Fruit fly (Drosophila melanogaster): ENCODE data around the gene CG16704.

Gene CG16704

dm6 chr2L:3657349-3658142, 34.8 kb downstream of the CG16704 start (continued):
- TF ChIP-seq CG1024 (GFP tag; IDR thresholded peaks at IDR 0.05) (peak; percentile 62), lbe (GFP tag; optimal IDR thresholded peaks at IDR 0.05) (peak; percentile 34), CG8359 (GFP tag; optimal IDR thresholded peaks at IDR 0.05; ENCODE audit: borderline replicate concordance) (no peak), repo (GFP tag; optimal IDR thresholded peaks at IDR 0.05) (peak; percentile 15), CG6689 (GFP tag; IDR thresholded peaks at IDR 0.05) (no peak), fru (optimal IDR thresholded peaks at IDR 0.05) (no peak), abd-A (tag; optimal IDR thresholded peaks at IDR 0.05) (peak; percentile 72), Mrtf (GFP tag; IDR thresholded peaks at IDR 0.05) (no peak), Antp (GFP tag; optimal IDR thresholded peaks at IDR 0.05) (peak; percentile 58), maf-S (GFP tag; optimal IDR thresholded peaks at IDR 0.05) (no peak), CG13123 (GFP tag; optimal IDR thresholded peaks at IDR 0.05) (no peak), Atf-2 (GFP tag; optimal IDR thresholded peaks at IDR 0.05) (no peak), NfI (GFP tag; optimal IDR thresholded peaks at IDR 0.05) (peak; percentile 59), CG17385 (GFP tag; optimal IDR thresholded peaks at IDR 0.05) (peak; percentile 24), grn (GFP tag; optimal IDR thresholded peaks at IDR 0.05) (peak; percentile 1), z (GFP tag; IDR thresholded peaks at IDR 0.05) (no peak), E2f1 (GFP tag; IDR thresholded peaks at IDR 0.05) (0 out of 2 replicates have a peak, but pooled peaks have one; percentile 19), ara (GFP tag; IDR thresholded peaks at IDR 0.05) (peak; percentile 64), Eip74EF (GFP tag; optimal IDR thresholded peaks at IDR 0.05) (no peak), Trl (optimal IDR thresholded peaks at IDR 0.05) (peak; percentile 48 to 60), Trl (GFP tag; optimal IDR thresholded peaks at IDR 0.05) (peak; percentile 74), zen (tag; optimal IDR thresholded peaks at IDR 0.05) (peak; percentile 81), stwl (tag; optimal IDR thresholded peaks at IDR 0.05) (peak; percentile 69), Xrp1 (GFP tag; IDR thresholded peaks at IDR 0.05) (no peak; the same call in 1 of the 2 replicates), salm (tag; optimal IDR thresholded peaks at IDR 0.05) (no peak), CG31388 (GFP tag; optimal IDR thresholded peaks at IDR 0.05) (peak; percentile 0), CG17829 (tag; optimal IDR thresholded peaks at IDR 0.05) (peak; percentile 81), D19B (GFP tag; optimal IDR thresholded peaks at IDR 0.05) (no peak), dan (GFP tag; IDR thresholded peaks at IDR 0.05) (no peak), CG10959 (GFP tag; IDR thresholded peaks at IDR 0.05) (no peak), CG10147 (GFP tag; optimal IDR thresholded peaks at IDR 0.05) (peak; percentile 30), Pdp1 (GFP tag; optimal IDR thresholded peaks at IDR 0.05) (peak; percentile 50 to 74), CG11093 (GFP tag; IDR thresholded peaks at IDR 0.05) (0 out of 3 replicates have a peak, but pooled peaks have one; percentile 31), CG14441 (GFP tag; IDR thresholded peaks at IDR 0.05) (peak; percentile 62), CG10565 (GFP tag; optimal IDR thresholded peaks at IDR 0.05) (no peak), exex (tag; optimal IDR thresholded peaks at IDR 0.05) (no peak), HLH4C (GFP tag; IDR thresholded peaks at IDR 0.05; ENCODE audit: partially characterized antibody) (no peak), CG18599 (GFP tag; optimal IDR thresholded peaks at IDR 0.05) (peak; percentile 48), Hr78 (GFP tag; optimal IDR thresholded peaks at IDR 0.05) (no peak), Hmx (GFP tag; optimal IDR thresholded peaks at IDR 0.05) (peak; percentile 3), CG5953 (GFP tag; IDR thresholded peaks at IDR 0.05) (no peak), CkIIα-i1 (GFP tag; IDR thresholded peaks at IDR 0.05) (no peak), CG1832 (GFP tag; optimal IDR thresholded peaks at IDR 0.05) (peak; percentile 73), sr (GFP tag; IDR thresholded peaks at IDR 0.05) (no peak), lab (GFP tag; optimal IDR thresholded peaks at IDR 0.05) (peak; percentile 65), CG2712 (tag; optimal IDR thresholded peaks at IDR 0.05) (peak; percentile 71), CG10209 (GFP tag; optimal IDR thresholded peaks at IDR 0.05) (no peak), CG15269 (tag; optimal IDR thresholded peaks at IDR 0.05) (no peak), CG10431 (GFP tag; optimal IDR thresholded peaks at IDR 0.05) (no peak)

Data from whole organism, embryonic.